Worm (Caenorhabditis elegans) whole organism, midembryonic: ENCODE results near the gene nkat-1.

ENCODE experiments used
- T22C8.4 ChIP-seq: fragments of 200-800 bp; sonication (Bioruptor generic); IDR thresholded peaks from 2 replicates; pipeline ENCODE4 v1.3.6; 2022; ENCODE audit warnings: missing genetic modification characterization, missing compliant biosample characterization
- flt-1 ChIP-seq: fragments of 200-800 bp; sonication (Bioruptor generic); IDR thresholded peaks from 2 replicates; pipeline ENCODE4 v1.3.6; 2022; ENCODE audit warnings: missing genetic modification characterization, missing compliant biosample characterization
- klf-2 ChIP-seq: fragments of 200-800 bp; sonication (Bioruptor generic); conservative IDR thresholded peaks from 2 replicates; pipeline ENCODE4 v1.3.6; 2022; ENCODE audit warnings: missing genetic modification reagents, missing genetic modification characterization, missing compliant biosample characterization
- ref-1 ChIP-seq: fragments of 200-800 bp; sonication (Bioruptor generic); conservative IDR thresholded peaks from 2 replicates; pipeline ENCODE4 v1.3.6; 2022; ENCODE audit warnings: missing genetic modification reagents, missing genetic modification characterization, missing compliant biosample characterization
- tab-1 ChIP-seq: fragments of 200-800 bp; sonication (Bioruptor generic); IDR thresholded peaks from 2 replicates; pipeline ENCODE4 v1.3.6; 2022; ENCODE audit warnings: missing genetic modification characterization, missing compliant biosample characterization
- ztf-23 ChIP-seq: fragments of 200-800 bp; sonication (Bioruptor generic); IDR thresholded peaks from 2 replicates; pipeline ENCODE4 v1.3.6; 2022; ENCODE audit warnings: missing genetic modification reagents, missing genetic modification characterization, missing compliant biosample characterization

- TF ChIP-seq tab-1 (GFP tag; lab: Robert Waterston, UW): no peak
- no peak for TF ChIP-seq flt-1 (GFP tag; lab: Robert Waterston, UW)
- TF ChIP-seq T22C8.4 (GFP tag; lab: Robert Waterston, UW): no peak
- no peak for TF ChIP-seq ref-1 (GFP tag; lab: Robert Waterston, UW)
- TF ChIP-seq ztf-23: no peak
- TF ChIP-seq klf-2 (GFP tag; lab: Robert Waterston, UW): no peak
These were observed 17.0 kb upstream of the nkat-1 start, which contains the start of gene ceh-90 for ce11 chrX:14156913-14157312.
